Worm (Caenorhabditis elegans) whole organism, midembryonic: ENCODE measurements around the gene T02D1.7.

Experiments
- tab-1 ChIP-seq: fragments of 200-800 bp; sonication (Bioruptor generic); IDR thresholded peaks from 2 replicates; pipeline ENCODE4 v1.3.6; 2022; ENCODE audit warnings: missing genetic modification characterization, missing compliant biosample characterization
- ztf-23 ChIP-seq: fragments of 200-800 bp; sonication (Bioruptor generic); IDR thresholded peaks from 2 replicates; pipeline ENCODE4 v1.3.6; 2022; ENCODE audit warnings: missing genetic modification reagents, missing genetic modification characterization, missing compliant biosample characterization

DNA sequence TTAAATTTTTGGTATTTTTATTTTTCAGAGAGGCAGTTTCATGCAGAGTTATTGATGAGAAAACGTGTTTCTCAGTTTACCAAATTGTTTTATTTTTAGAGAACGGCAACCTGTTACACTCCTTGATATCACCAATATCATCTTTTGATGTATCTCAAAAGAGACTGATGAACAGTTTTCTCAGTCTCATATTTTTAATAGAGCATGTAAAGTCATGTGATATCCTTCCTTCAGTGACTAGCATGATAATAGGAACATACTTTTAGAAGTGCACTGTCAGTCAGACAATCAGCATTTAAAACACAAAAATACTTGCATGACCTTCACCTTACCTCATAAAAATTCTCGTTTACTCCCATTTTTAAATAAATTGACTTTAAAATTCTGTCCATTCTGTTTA, 35.6 kb upstream of the T02D1.7 start, which contains the start of gene F11E6.11:
- no peak for TF ChIP-seq ztf-23 (GFP tag; lab: Robert Waterston, UW)
- no peak for TF ChIP-seq tab-1 (GFP tag; lab: Robert Waterston, UW)
